Worm (Caenorhabditis elegans) whole organism, L3 larva: ENCODE data around the gene K07F5.7.

Source experiments
- aly-2 ChIP-seq: fragments of 150-350 bp; optimal IDR thresholded peaks from 2 replicates; lab custom pipeline; 2014; ENCODE audit warnings: missing biosample characterization, missing genetic modification characterization
- ama-1 ChIP-seq: fragments of 150-350 bp; optimal IDR thresholded peaks from 2 replicates; lab custom pipeline; 2018
- ceh-9 ChIP-seq: sonication (generic microtip); optimal IDR thresholded peaks from 2 replicates; lab custom pipeline; 2018; ENCODE audit warnings: missing biosample characterization, missing genetic modification characterization
- mdl-1 ChIP-seq: fragments of 150-350 bp; optimal IDR thresholded peaks from 2 replicates; lab custom pipeline; 2014; ENCODE audit warnings: missing biosample characterization, missing genetic modification characterization
- nfya-1 ChIP-seq: sonication (generic microtip); optimal IDR thresholded peaks from 2 replicates; lab custom pipeline; 2017; ENCODE audit warnings: missing genetic modification characterization, mild to moderate bottlenecking, missing compliant biosample characterization, antibody characterized with exemption, moderate library complexity; ENCODE audit not compliant: insufficient read depth
- nhr-28 ChIP-seq: fragments of 150-350 bp; optimal IDR thresholded peaks from 2 replicates; lab custom pipeline; 2014; ENCODE audit warnings: missing biosample characterization, missing genetic modification characterization
- snpc-4 ChIP-seq: fragments of 150-350 bp; optimal IDR thresholded peaks from 2 replicates; lab custom pipeline; 2014; ENCODE audit warnings: missing biosample characterization, missing genetic modification characterization
- tbx-2 ChIP-seq: sonication (generic microtip); optimal IDR thresholded peaks from 2 replicates; lab custom pipeline; 2016; ENCODE audit warnings: mild to moderate bottlenecking, missing genetic modification characterization, missing compliant biosample characterization
- unc-62 ChIP-seq: fragments of 150-350 bp; sonication (generic microtip); optimal IDR thresholded peaks from 4 replicates; lab custom pipeline; 2014; ENCODE audit warnings: missing biosample characterization, missing genetic modification reagents, missing genetic modification characterization
- ztf-4 ChIP-seq: fragments of 150-350 bp; optimal IDR thresholded peaks from 2 replicates; lab custom pipeline; 2014; ENCODE audit warnings: missing biosample characterization, missing genetic modification characterization

ce11 chrIV:9846574-9846973, 1.4 kb downstream of the K07F5.7 start, which contains the start of gene K07F5.6:
- TF ChIP-seq unc-62, result no peak
- TF ChIP-seq mdl-1 (tag; lab: Kevin White, UChicago), result no peak
- TF ChIP-seq nhr-28 (tag; lab: Kevin White, UChicago), result no peak
- TF ChIP-seq ztf-4 (tag; lab: Kevin White, UChicago), result no peak
- TF ChIP-seq ama-1, result no peak
- no peak for TF ChIP-seq nfya-1 (tag; lab: Kevin White, UChicago)
- no peak for TF ChIP-seq aly-2 (tag; lab: Kevin White, UChicago)
- TF ChIP-seq tbx-2 (tag; lab: Kevin White, UChicago), result no peak
- TF ChIP-seq ceh-9, result no peak
- no peak for TF ChIP-seq snpc-4 (tag; lab: Kevin White, UChicago)
